Worm (Caenorhabditis elegans) whole organism, L1 larva: Measurements from ENCODE around the gene K04A8.19.
A peak's percentile ranks its signal among the peaks of the same experiment; 100 is the strongest.

Source experiments
- C04F5.9 ChIP-seq: sonication (generic microtip); optimal IDR thresholded peaks from 2 replicates; lab custom pipeline; 2016; ENCODE audit warnings: missing genetic modification characterization, missing compliant biosample characterization
- C16A3.4 ChIP-seq: fragments of 150-350 bp; optimal IDR thresholded peaks from 2 replicates; lab custom pipeline; 2014; ENCODE audit warnings: missing biosample characterization, missing genetic modification characterization
- F16B12.6 ChIP-seq: fragments of 150-350 bp; optimal IDR thresholded peaks from 2 replicates; lab custom pipeline; 2014; ENCODE audit warnings: missing biosample characterization, missing genetic modification characterization
- ceh-8 ChIP-seq: fragments of 200-800 bp; sonication (Bioruptor generic); optimal IDR thresholded peaks from 2 replicates; lab custom pipeline; 2018; ENCODE audit warnings: mild to moderate bottlenecking, missing genetic modification characterization, moderate library complexity, missing compliant biosample characterization
- ceh-82 ChIP-seq, 3 experiments: fragments of 150-350 bp in 1 of 3; sonication (generic microtip) in 2 of 3; optimal IDR thresholded peaks; 2 replicates each; lab custom pipeline; 2014 to 2017; ENCODE audit warnings: missing biosample characterization in 3 of 3, missing genetic modification characterization in 3 of 3
- ceh-88 ChIP-seq: fragments of 200-800 bp; sonication (Bioruptor generic); IDR thresholded peaks from 2 replicates; pipeline ENCODE4 v1.3.6; 2022; ENCODE audit warnings: missing genetic modification characterization, missing compliant biosample characterization
- ces-1 ChIP-seq: fragments of 150-350 bp; optimal IDR thresholded peaks from 2 replicates; lab custom pipeline; 2014; ENCODE audit warnings: missing biosample characterization, missing genetic modification reagents, missing genetic modification characterization
- dpl-1 ChIP-seq, 3 experiments: fragments of 150-350 bp in 2 of 3; sonication (generic microtip) in 1 of 3; optimal IDR thresholded peaks; 2 replicates each; lab custom pipeline; 2014 to 2017; ENCODE audit warnings: missing biosample characterization in 3 of 3, missing genetic modification characterization in 3 of 3, missing genetic modification reagents in 3 of 3
- dsc-1 ChIP-seq: sonication (generic microtip); optimal IDR thresholded peaks from 2 replicates; lab custom pipeline; 2016; ENCODE audit warnings: mild to moderate bottlenecking, missing genetic modification characterization, missing compliant biosample characterization
- efl-1 ChIP-seq, 4 experiments: fragments of 150-350 bp; optimal IDR thresholded peaks in 3 of 4; peaks in 1 of 4; 1 replicate in 1 of 4; 2 replicates in 3 of 4; lab custom pipeline; 2014; ENCODE audit warnings: missing biosample characterization in 2 of 4, missing genetic modification characterization in 2 of 4, missing genetic modification reagents in 2 of 4
- elt-3 ChIP-seq, 6 experiments: fragments of 150-350 bp in 1 of 6; sonication (generic microtip); optimal IDR thresholded peaks; 2 replicates each; lab custom pipeline; 2017 to 2018; ENCODE audit warnings: missing biosample characterization in 6 of 6, missing genetic modification characterization in 6 of 6, inconsistent platforms in 1 of 6
- fkh-8 ChIP-seq: sonication (generic microtip); optimal IDR thresholded peaks from 2 replicates; lab custom pipeline; 2016; ENCODE audit warnings: mild to moderate bottlenecking, missing genetic modification characterization, missing compliant biosample characterization
- grh-1 ChIP-seq: fragments of 200-800 bp; sonication (Bioruptor generic); IDR thresholded peaks from 2 replicates; pipeline ENCODE4 v1.3.6; 2022; ENCODE audit warnings: missing genetic modification reagents, missing genetic modification characterization, missing compliant biosample characterization
- irx-1 ChIP-seq: sonication (generic microtip); optimal IDR thresholded peaks from 2 replicates; lab custom pipeline; 2016; ENCODE audit warnings: missing genetic modification characterization, missing compliant biosample characterization
- jun-1 ChIP-seq: fragments of 150-350 bp; optimal IDR thresholded peaks from 2 replicates; lab custom pipeline; 2014; ENCODE audit warnings: missing biosample characterization, missing genetic modification reagents, missing genetic modification characterization
- lin-13 ChIP-seq: fragments of 150-350 bp; optimal IDR thresholded peaks from 2 replicates; lab custom pipeline; 2014; ENCODE audit warnings: missing biosample characterization, missing genetic modification reagents, missing genetic modification characterization
- lin-14 ChIP-seq: fragments of 200-800 bp; sonication (Bioruptor generic); optimal IDR thresholded peaks from 2 replicates; lab custom pipeline; 2018; ENCODE audit warnings: mild to moderate bottlenecking, missing genetic modification characterization, moderate library complexity, missing compliant biosample characterization
- lin-35 ChIP-seq, 2 experiments: fragments of 150-350 bp; optimal IDR thresholded peaks; 2 replicates each; lab custom pipeline; 2014; ENCODE audit warnings: missing biosample characterization in 2 of 2, missing genetic modification characterization in 2 of 2, missing genetic modification reagents in 2 of 2
- lin-39 ChIP-seq: fragments of 150-350 bp; optimal IDR thresholded peaks from 2 replicates; lab custom pipeline; 2014; ENCODE audit warnings: missing biosample characterization, missing genetic modification reagents, missing genetic modification characterization
- mdl-1 ChIP-seq, 2 experiments: fragments of 150-350 bp; optimal IDR thresholded peaks; 2 replicates each; lab custom pipeline; 2014 to 2017; ENCODE audit warnings: missing biosample characterization in 2 of 2, missing genetic modification characterization in 2 of 2, inconsistent platforms in 1 of 2
- mef-2 ChIP-seq: fragments of 150-350 bp; optimal IDR thresholded peaks from 2 replicates; lab custom pipeline; 2014; ENCODE audit warnings: missing biosample characterization, missing genetic modification characterization
- mep-1 ChIP-seq: fragments of 150-350 bp; optimal IDR thresholded peaks from 2 replicates; lab custom pipeline; 2014; ENCODE audit warnings: missing biosample characterization, missing genetic modification characterization
- nhr-12 ChIP-seq: sonication (generic microtip); optimal IDR thresholded peaks from 2 replicates; lab custom pipeline; 2017; ENCODE audit warnings: missing biosample characterization, missing genetic modification characterization
- nhr-19 ChIP-seq: fragments of 200-800 bp; sonication (Bioruptor generic); conservative IDR thresholded peaks from 2 replicates; pipeline ENCODE4 v1.3.6; 2022; ENCODE audit warnings: missing genetic modification characterization, missing compliant biosample characterization
- nhr-20 ChIP-seq: sonication (generic microtip); optimal IDR thresholded peaks from 2 replicates; lab custom pipeline; 2016; ENCODE audit warnings: mild to moderate bottlenecking, missing genetic modification characterization, missing compliant biosample characterization
- nhr-28 ChIP-seq: fragments of 150-350 bp; optimal IDR thresholded peaks from 2 replicates; lab custom pipeline; 2014; ENCODE audit warnings: missing biosample characterization, missing genetic modification characterization
- nhr-77 ChIP-seq: fragments of 150-350 bp; optimal IDR thresholded peaks from 2 replicates; lab custom pipeline; 2014; ENCODE audit warnings: missing biosample characterization, missing genetic modification characterization
- nhr-90 ChIP-seq: sonication (generic microtip); optimal IDR thresholded peaks from 2 replicates; lab custom pipeline; 2016; ENCODE audit warnings: mild to moderate bottlenecking, missing genetic modification characterization, missing compliant biosample characterization; ENCODE audit not compliant: poor library complexity
- pag-3 ChIP-seq: sonication (generic microtip); optimal IDR thresholded peaks from 2 replicates; lab custom pipeline; 2017; ENCODE audit warnings: missing genetic modification characterization, mild to moderate bottlenecking, missing compliant biosample characterization, antibody characterized with exemption, borderline replicate concordance; ENCODE audit not compliant: insufficient read depth
- pax-3 ChIP-seq: fragments of 200-800 bp; sonication (Bioruptor generic); optimal IDR thresholded peaks from 2 replicates; lab custom pipeline; 2018; ENCODE audit warnings: mild to moderate bottlenecking, missing genetic modification characterization, moderate library complexity, missing compliant biosample characterization
- pqm-1 ChIP-seq: sonication (generic microtip); optimal IDR thresholded peaks from 3 replicates; lab custom pipeline; 2017; ENCODE audit warnings: missing biosample characterization, missing genetic modification characterization
- rnt-1 ChIP-seq: sonication (generic microtip); optimal IDR thresholded peaks from 2 replicates; lab custom pipeline; 2016; ENCODE audit warnings: mild to moderate bottlenecking, missing genetic modification characterization, moderate library complexity, missing compliant biosample characterization
- snu-23 ChIP-seq: sonication (generic microtip); optimal IDR thresholded peaks from 2 replicates; lab custom pipeline; 2016; ENCODE audit warnings: missing genetic modification characterization, missing compliant biosample characterization
- swsn-7 ChIP-seq: sonication (generic microtip); optimal IDR thresholded peaks from 2 replicates; lab custom pipeline; 2016; ENCODE audit warnings: missing genetic modification characterization, missing compliant biosample characterization
- unc-98 ChIP-seq: fragments of 200-800 bp; sonication (Bioruptor generic); IDR thresholded peaks from 2 replicates; pipeline ENCODE4 v1.3.6; 2022; ENCODE audit warnings: missing genetic modification characterization, missing compliant biosample characterization
- xbp-1 ChIP-seq: sonication (generic microtip); optimal IDR thresholded peaks from 2 replicates; lab custom pipeline; 2016; ENCODE audit warnings: missing genetic modification characterization, missing compliant biosample characterization
- zip-4 ChIP-seq: fragments of 200-800 bp; sonication (Bioruptor generic); optimal IDR thresholded peaks from 2 replicates; lab custom pipeline; 2018; ENCODE audit warnings: mild to moderate bottlenecking, missing genetic modification characterization, moderate library complexity, missing compliant biosample characterization
- ztf-4 ChIP-seq: fragments of 150-350 bp; optimal IDR thresholded peaks from 2 replicates; lab custom pipeline; 2014; ENCODE audit warnings: missing biosample characterization, missing genetic modification characterization

Gene K04A8.19

ce11 chrV:6557035-6557434 is 2.8 kb upstream of the K04A8.19 start, which contains the start of gene spp-27:
TSS of gene spp-27 (minus strand) at chrV:6557135.
- TF ChIP-seq ztf-4 (no peak), ceh-82 (tag; optimal IDR thresholded peaks at IDR 0.05; lab: Kevin White, UChicago) (no peak), grh-1 (GFP tag; lab: Robert Waterston, UW) (no peak), lin-39 (tag; lab: Kevin White, UChicago) (no peak), ces-1 (no peak), pag-3 (tag; lab: Kevin White, UChicago) (no peak), pax-3 (tag; lab: Kevin White, UChicago) (no peak), F16B12.6 (tag; lab: Kevin White, UChicago) (no peak), pqm-1 (tag; lab: Kevin White, UChicago) (no peak), zip-4 (no peak)

DNA sequence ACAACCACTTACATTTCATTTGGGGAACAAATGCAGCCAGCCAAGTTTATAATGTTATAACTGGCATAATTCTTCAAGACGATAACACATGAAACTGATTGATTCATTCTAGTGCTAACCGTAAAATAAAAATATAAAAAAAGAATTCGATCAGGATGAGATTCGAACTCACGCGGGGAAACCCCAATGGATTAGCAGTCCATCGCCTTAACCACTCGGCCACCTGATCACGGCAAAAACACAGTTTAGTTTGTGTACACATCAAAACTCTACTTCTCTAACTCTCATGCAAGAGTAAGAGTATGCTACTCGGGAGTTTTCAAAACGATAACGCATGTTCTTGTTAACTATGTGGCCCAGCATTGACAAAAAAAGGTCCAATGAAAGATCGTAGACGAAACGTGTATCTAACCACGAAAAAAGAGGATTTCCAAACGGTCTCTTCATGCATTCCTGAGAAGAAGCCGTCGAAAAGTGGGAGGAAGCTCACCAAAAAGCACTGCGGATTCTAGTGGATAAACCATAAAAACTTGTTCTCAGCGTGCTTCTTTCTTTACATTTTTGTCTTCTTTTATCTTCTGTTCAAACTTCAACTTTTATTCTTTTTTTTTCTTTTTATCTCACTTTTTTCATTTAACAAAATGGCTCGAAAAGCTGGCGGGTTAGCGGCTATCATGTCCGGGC is 2.4 kb downstream of the K04A8.19 start, which contains the start of gene twk-10:
TSS of gene twk-10 (plus strand) at position 634 of the 684 bp plus-strand sequence.
- TF ChIP-seq rnt-1 (tag; lab: Kevin White, UChicago) (peak; percentile 45), elt-3 (tag; optimal IDR thresholded peaks at IDR 0.05; lab: Kevin White, UChicago) (peak in 1 of 6 experiments; percentile 10), dpl-1 (GFP tag; optimal IDR thresholded peaks at IDR 0.05; lab: Kevin White, UChicago) (peak in 1 of 3 experiments; percentile 35), mep-1 (peak; percentile 52), nhr-28 (tag; lab: Kevin White, UChicago) (no peak), nhr-77 (tag; lab: Kevin White, UChicago) (peak; percentile 28), xbp-1 (tag; lab: Kevin White, UChicago) (peak; percentile 15), nhr-20 (tag; lab: Kevin White, UChicago) (peak; percentile 47), swsn-7 (tag; lab: Kevin White, UChicago) (peak; percentile 24), irx-1 (tag; lab: Kevin White, UChicago) (peak; percentile 27), C04F5.9 (no peak), unc-98 (GFP tag; lab: Robert Waterston, UW) (no peak), lin-35 (GFP tag; optimal IDR thresholded peaks at IDR 0.05; lab: Kevin White, UChicago) (peak; percentile 21 to 48), dsc-1 (peak; percentile 3), snu-23 (GFP tag; lab: Kevin White, UChicago) (peak; percentile 42), efl-1 (optimal IDR thresholded peaks at IDR 0.05; lab: Kevin White, UChicago) (peak; percentile 18 to 36), efl-1 (GFP tag; optimal IDR thresholded peaks at IDR 0.05 in 1 of 2; lab: Kevin White, UChicago) (peak in 1 of 2 experiments; percentile 94), F16B12.6 (tag; lab: Kevin White, UChicago) (no peak), mdl-1 (tag; optimal IDR thresholded peaks at IDR 0.05; lab: Kevin White, UChicago) (peak in 1 of 2 experiments; percentile 42), nhr-19 (peak; percentile 44), pqm-1 (tag; lab: Kevin White, UChicago) (no peak), nhr-90 (tag; lab: Kevin White, UChicago) (peak; percentile 42), lin-14 (GFP tag; lab: Kevin White, UChicago) (peak; percentile 17), lin-13 (GFP tag; lab: Kevin White, UChicago) (no peak), C16A3.4 (tag; lab: Kevin White, UChicago) (peak; percentile 28), ceh-8 (GFP tag; lab: Kevin White, UChicago) (no peak)
- TF ChIP-seq, all 84 proteins: peak for 18

DNA sequence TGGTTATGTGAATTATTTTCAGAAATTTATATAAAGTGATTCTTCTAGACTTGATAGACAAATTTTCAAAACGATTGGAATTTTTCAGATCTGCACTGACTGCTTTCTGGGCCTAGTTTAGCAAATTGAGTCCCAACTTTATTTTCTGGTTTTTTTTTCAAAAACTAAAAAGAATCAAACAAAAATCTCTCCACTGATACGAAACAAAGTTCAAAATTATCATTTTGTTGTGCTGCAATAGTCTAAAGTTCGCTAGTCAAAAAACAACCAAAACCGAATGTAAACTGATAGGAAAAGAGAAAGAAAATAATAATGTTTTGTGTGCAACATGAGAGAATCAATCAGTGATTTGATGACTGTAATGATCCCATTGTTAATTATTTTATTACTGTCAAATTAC is 4.3 kb downstream of the K04A8.19 start, which contains the start of gene lipl-4:
TSS of gene lipl-4 (plus strand) at position 301 of the 400 bp plus-strand sequence.
- no peak for TF ChIP-seq lin-13 (GFP tag; lab: Kevin White, UChicago)
- no peak for TF ChIP-seq lin-35 (GFP tag; optimal IDR thresholded peaks at IDR 0.05; lab: Kevin White, UChicago)
- no peak for TF ChIP-seq fkh-8
- TF ChIP-seq pax-3 (tag; lab: Kevin White, UChicago), result no peak
- no peak for TF ChIP-seq jun-1 (tag; lab: Kevin White, UChicago)
- TF ChIP-seq mef-2 (tag; lab: Kevin White, UChicago), result no peak
- no peak for TF ChIP-seq mep-1
- TF ChIP-seq ceh-82 (tag; optimal IDR thresholded peaks at IDR 0.05; lab: Kevin White, UChicago), result no peak
- TF ChIP-seq nhr-12 (tag; lab: Kevin White, UChicago), result no peak
- TF ChIP-seq ceh-88, result no peak
